Worm (Caenorhabditis elegans) whole organism, late embryonic: ENCODE results near the gene sri-42.

Experiments used
- K09A11.1 ChIP-seq: sonication (generic microtip); optimal IDR thresholded peaks from 2 replicates; lab custom pipeline; 2017; ENCODE audit warnings: antibody characterized with exemption, mild to moderate bottlenecking, missing genetic modification characterization, missing compliant biosample characterization; ENCODE audit not compliant: insufficient read depth
- elt-2 ChIP-seq: sonication (generic microtip); optimal IDR thresholded peaks from 2 replicates; lab custom pipeline; 2016; ENCODE audit warnings: missing genetic modification reagents, missing genetic modification characterization, missing compliant biosample characterization
- elt-4 ChIP-seq: sonication (generic microtip); optimal IDR thresholded peaks from 2 replicates; lab custom pipeline; 2016; ENCODE audit warnings: missing genetic modification characterization, missing compliant biosample characterization
- lim-6 ChIP-seq: sonication (generic microtip); optimal IDR thresholded peaks from 2 replicates; lab custom pipeline; 2016; ENCODE audit warnings: missing genetic modification characterization, missing compliant biosample characterization
- pat-9 ChIP-seq: fragments of 200-800 bp; sonication (Bioruptor generic); optimal IDR thresholded peaks from 2 replicates; lab custom pipeline; 2018; ENCODE audit warnings: mild to moderate bottlenecking, missing genetic modification characterization, moderate library complexity, missing compliant biosample characterization
- pha-4 ChIP-seq: fragments of 150-350 bp; optimal IDR thresholded peaks from 2 replicates; lab custom pipeline; 2018; ENCODE audit warnings: missing biosample characterization, missing genetic modification reagents, missing genetic modification characterization

DNA sequence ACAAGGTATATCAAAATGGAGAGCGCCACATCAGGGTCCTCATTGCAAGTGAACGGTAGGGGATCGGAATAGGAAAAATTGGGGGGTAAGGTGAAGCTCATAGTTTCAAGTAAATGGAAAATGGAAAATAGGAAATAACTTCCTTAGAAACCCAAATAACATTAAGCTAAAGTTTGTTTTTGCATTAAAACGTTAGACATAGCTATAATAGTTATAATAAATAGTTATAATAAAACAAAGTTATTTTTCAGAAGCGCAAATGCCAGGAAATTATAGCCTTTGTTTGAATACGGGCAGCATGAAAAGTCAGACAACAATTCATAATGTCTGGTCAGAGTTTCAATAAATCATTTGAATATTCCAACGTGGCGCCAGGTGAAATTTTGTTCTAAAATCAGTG is 42.2 kb downstream of the sri-42 start, which contains the start of gene srg-24:
- no peak for TF ChIP-seq lim-6
- no peak for TF ChIP-seq pha-4
- TF ChIP-seq elt-4 (tag; lab: Kevin White, UChicago): no peak
- TF ChIP-seq elt-2 (tag; lab: Kevin White, UChicago): no peak
- TF ChIP-seq pat-9 (tag; lab: Kevin White, UChicago): no peak
- no peak for TF ChIP-seq K09A11.1 (tag; lab: Kevin White, UChicago)
